Worm (Caenorhabditis elegans) whole organism, L3 larva: ENCODE data around the gene R09E10.2.

Source experiments
- ceh-82 ChIP-seq: fragments of 150-350 bp; optimal IDR thresholded peaks from 2 replicates; lab custom pipeline; 2014; ENCODE audit warnings: missing biosample characterization, missing genetic modification characterization
- jun-1 ChIP-seq: fragments of 150-350 bp; optimal IDR thresholded peaks from 2 replicates; lab custom pipeline; 2014; ENCODE audit warnings: missing biosample characterization, missing genetic modification reagents, missing genetic modification characterization
- nhr-12 ChIP-seq: fragments of 150-350 bp; optimal IDR thresholded peaks from 2 replicates; lab custom pipeline; 2014; ENCODE audit warnings: missing biosample characterization, missing genetic modification characterization
- nhr-237 ChIP-seq: fragments of 150-350 bp; optimal IDR thresholded peaks from 2 replicates; lab custom pipeline; 2014; ENCODE audit warnings: missing biosample characterization, missing genetic modification characterization
- nhr-76 ChIP-seq: fragments of 150-350 bp; sonication (generic microtip); optimal IDR thresholded peaks from 5 replicates; lab custom pipeline; 2014; ENCODE audit warnings: missing biosample characterization, missing genetic modification characterization
- unc-62 ChIP-seq: fragments of 150-350 bp; sonication (generic microtip); optimal IDR thresholded peaks from 4 replicates; lab custom pipeline; 2014; ENCODE audit warnings: missing biosample characterization, missing genetic modification reagents, missing genetic modification characterization

- TF ChIP-seq jun-1 (tag; lab: Kevin White, UChicago) (no peak), nhr-76 (tag; lab: Kevin White, UChicago) (no peak), unc-62 (GFP tag; lab: Kevin White, UChicago) (no peak), nhr-237 (tag; lab: Kevin White, UChicago) (no peak), ceh-82 (tag; lab: Kevin White, UChicago) (no peak), nhr-12 (tag; lab: Kevin White, UChicago) (no peak)
Observed at ce11 chrIV:10275050-10275449, 43.0 kb downstream of the R09E10.2 start.
